Fruit fly (Drosophila melanogaster) whole organism, embryonic: ENCODE results near the gene CG31776.

ENCODE experiments used
- CG18262 ChIP-seq: fragments of 200-800 bp; optimal IDR thresholded peaks from 3 replicates; lab custom pipeline; 2019; ENCODE audit warnings: missing biosample characterization, mild to moderate bottlenecking, missing genetic modification characterization, moderate library complexity
- CG2116 ChIP-seq: fragments of 200-800 bp; sonication (Bioruptor generic); optimal IDR thresholded peaks from 3 replicates; lab custom pipeline; 2018; ENCODE audit warnings: missing biosample characterization, mild to moderate bottlenecking, missing genetic modification characterization
- CG8388 ChIP-seq: fragments of 200-800 bp; sonication (Bioruptor generic); optimal IDR thresholded peaks from 2 replicates; lab custom pipeline; 2019; ENCODE audit warnings: missing biosample characterization, mild to moderate bottlenecking, missing genetic modification characterization, moderate library complexity
- Dll ChIP-seq: fragments of 200-800 bp; sonication (Bioruptor generic); IDR thresholded peaks from 4 replicates; pipeline ENCODE4 v1.3.6; 2022; ENCODE audit warnings: missing biosample characterization, missing genetic modification characterization; ENCODE audit not compliant: partially characterized antibody
- Drgx ChIP-seq: fragments of 200-800 bp; sonication (Bioruptor generic); IDR thresholded peaks from 2 replicates; pipeline ENCODE4 v1.3.6; 2022; ENCODE audit warnings: missing biosample characterization, missing genetic modification characterization
- Sox100B ChIP-seq: fragments of 200-800 bp; sonication (Bioruptor generic); optimal IDR thresholded peaks from 3 replicates; lab custom pipeline; 2018; ENCODE audit warnings: missing biosample characterization, mild to moderate bottlenecking, missing genetic modification characterization
- crol ChIP-seq: fragments of 200-800 bp; sonication (Bioruptor generic); IDR thresholded peaks from 2 replicates; pipeline ENCODE4 v1.3.6; 2022; ENCODE audit warnings: missing biosample characterization, missing genetic modification characterization
- hb ChIP-seq: fragments of 200-800 bp; sonication (Bioruptor generic); IDR thresholded peaks from 3 replicates; pipeline ENCODE4 v1.3.6; 2022; ENCODE audit warnings: missing biosample characterization, missing genetic modification characterization; ENCODE audit not compliant: partially characterized antibody
- shn ChIP-seq: fragments of 200-800 bp; sonication (Bioruptor generic); optimal IDR thresholded peaks from 3 replicates; lab custom pipeline; 2016; ENCODE audit warnings: missing biosample characterization, missing genetic modification characterization
- vfl ChIP-seq: fragments of 200-800 bp; sonication (Bioruptor generic); optimal IDR thresholded peaks from 2 replicates; lab custom pipeline; 2016; ENCODE audit warnings: missing biosample characterization, missing genetic modification characterization

- no peak for TF ChIP-seq shn (GFP tag; lab: Kevin White, UChicago)
- TF ChIP-seq Sox100B, result no peak
- TF ChIP-seq crol (GFP tag; lab: Robert Waterston, UW), result no peak
- TF ChIP-seq CG2116 (GFP tag; lab: Kevin White, UChicago), result peak; percentile 24
- TF ChIP-seq CG18262 (tag; lab: Kevin White, UChicago), result no peak
- no peak for TF ChIP-seq Drgx (GFP tag; lab: Robert Waterston, UW)
- no peak for TF ChIP-seq hb
- TF ChIP-seq Dll (GFP tag; lab: Robert Waterston, UW), result no peak
- no peak for TF ChIP-seq CG8388 (GFP tag; lab: Kevin White, UChicago)
- no peak for TF ChIP-seq vfl
These were observed 44.7 kb downstream of the CG31776 start, which contains the start of the genes LeuRS and CG17593 for dm6 chr2L:3514569-3515191.
